Worm (Caenorhabditis elegans) whole organism, mixed stage, embryonic: ENCODE measurements around the gene F26D10.13.

Source experiments
- blmp-1 ChIP-seq: fragments of 150-350 bp; optimal IDR thresholded peaks from 2 replicates; lab custom pipeline; 2014; ENCODE audit warnings: missing biosample characterization, missing genetic modification characterization
- ces-1 ChIP-seq: fragments of 150-350 bp; optimal IDR thresholded peaks from 2 replicates; lab custom pipeline; 2014; ENCODE audit warnings: missing biosample characterization, missing genetic modification reagents, missing genetic modification characterization
- lin-13 ChIP-seq: fragments of 150-350 bp; optimal IDR thresholded peaks from 2 replicates; lab custom pipeline; 2014; ENCODE audit warnings: missing biosample characterization, missing genetic modification characterization
- lsy-2 ChIP-seq: fragments of 150-350 bp; optimal IDR thresholded peaks from 2 replicates; lab custom pipeline; 2014; ENCODE audit warnings: missing biosample characterization, missing genetic modification characterization
- mab-5 ChIP-seq: fragments of 150-350 bp; optimal IDR thresholded peaks from 2 replicates; lab custom pipeline; 2014; ENCODE audit warnings: missing biosample characterization, missing genetic modification characterization
- nhr-12 ChIP-seq: fragments of 150-350 bp; optimal IDR thresholded peaks from 2 replicates; lab custom pipeline; 2014; ENCODE audit warnings: missing biosample characterization, missing genetic modification characterization
- nhr-76 ChIP-seq: sonication (generic microtip); optimal IDR thresholded peaks from 2 replicates; lab custom pipeline; 2017; ENCODE audit warnings: missing biosample characterization, missing genetic modification characterization
- pha-4 ChIP-seq: fragments of 150-350 bp; optimal IDR thresholded peaks from 2 replicates; lab custom pipeline; 2018; ENCODE audit warnings: missing biosample characterization, missing genetic modification reagents, missing genetic modification characterization
- snpc-4 ChIP-seq: fragments of 150-350 bp; optimal IDR thresholded peaks from 2 replicates; lab custom pipeline; 2014; ENCODE audit warnings: missing biosample characterization, missing genetic modification characterization
- sptf-1 ChIP-seq: sonication (generic microtip); optimal IDR thresholded peaks from 2 replicates; lab custom pipeline; 2017; ENCODE audit warnings: mild to moderate bottlenecking, missing genetic modification characterization, moderate library complexity, missing compliant biosample characterization
- unc-62 ChIP-seq: fragments of 150-350 bp; optimal IDR thresholded peaks from 2 replicates; lab custom pipeline; 2014; ENCODE audit warnings: missing biosample characterization, missing genetic modification reagents, missing genetic modification characterization

- TF ChIP-seq nhr-76 (tag; lab: Kevin White, UChicago) (no peak), blmp-1 (tag; lab: Kevin White, UChicago) (no peak), snpc-4 (tag; lab: Kevin White, UChicago) (no peak), lin-13 (tag; lab: Kevin White, UChicago) (no peak), unc-62 (no peak), nhr-12 (no peak), lsy-2 (tag; lab: Kevin White, UChicago) (no peak), pha-4 (tag; lab: Kevin White, UChicago) (no peak), mab-5 (tag; lab: Kevin White, UChicago) (no peak), ces-1 (GFP tag; lab: Kevin White, UChicago) (peak; percentile 77), sptf-1 (tag; lab: Kevin White, UChicago) (no peak)
These were observed 31.7 kb downstream of the F26D10.13 start for ce11 chrIV:17232899-17233298.
